Fruit fly (Drosophila melanogaster) whole organism, pupa: Measurements from ENCODE around the gene kipf.

Experiments
- CG10348 ChIP-seq: fragments of 200-800 bp; sonication (Bioruptor generic); IDR thresholded peaks from 2 replicates; pipeline ENCODE4 v1.3.6; 2022; ENCODE audit warnings: missing biosample characterization, missing genetic modification characterization
- CG13204 ChIP-seq: fragments of 200-800 bp; sonication (Bioruptor generic); optimal IDR thresholded peaks from 2 replicates; lab custom pipeline; 2018; ENCODE audit warnings: missing biosample characterization, mild to moderate bottlenecking, missing genetic modification characterization, moderate library complexity
- CG15710 ChIP-seq: fragments of 200-800 bp; sonication (Bioruptor generic); optimal IDR thresholded peaks from 2 replicates; lab custom pipeline; 2018; ENCODE audit warnings: missing biosample characterization, mild to moderate bottlenecking, missing genetic modification characterization, moderate library complexity
- CG4496 ChIP-seq: fragments of 200-800 bp; sonication (Bioruptor generic); IDR thresholded peaks from 3 replicates; pipeline ENCODE4 v1.3.6; 2022; ENCODE audit warnings: missing biosample characterization, missing genetic modification characterization
- CG8159 ChIP-seq: fragments of 200-800 bp; sonication (Bioruptor generic); optimal IDR thresholded peaks from 3 replicates; lab custom pipeline; 2018; ENCODE audit warnings: missing biosample characterization, mild to moderate bottlenecking, missing genetic modification characterization, moderate library complexity
- D1 ChIP-seq: fragments of 200-800 bp; sonication (Bioruptor generic); optimal IDR thresholded peaks from 2 replicates; lab custom pipeline; 2018; ENCODE audit warnings: missing biosample characterization, mild to moderate bottlenecking, missing genetic modification characterization, moderate library complexity
- EcR ChIP-seq: fragments of 200-800 bp; sonication (Bioruptor generic); optimal IDR thresholded peaks from 3 replicates; lab custom pipeline; 2019; ENCODE audit warnings: missing biosample characterization, missing genetic modification characterization, mild to moderate bottlenecking, moderate library complexity, missing genetic modification reagents
- Ets98B ChIP-seq: fragments of 200-800 bp; sonication (Bioruptor generic); IDR thresholded peaks from 2 replicates; pipeline ENCODE4 v1.3.6; 2022; ENCODE audit warnings: missing biosample characterization, missing genetic modification characterization
- Pif1A ChIP-seq: fragments of 200-800 bp; sonication (Bioruptor generic); optimal IDR thresholded peaks from 3 replicates; lab custom pipeline; 2016; ENCODE audit warnings: missing biosample characterization, missing genetic modification characterization
- Snoo ChIP-seq: fragments of 200-800 bp; sonication (Bioruptor generic); optimal IDR thresholded peaks from 3 replicates; lab custom pipeline; 2017; ENCODE audit warnings: missing biosample characterization, mild to moderate bottlenecking, missing genetic modification characterization, inconsistent platforms
- fd96Ca ChIP-seq: fragments of 200-800 bp; sonication (Bioruptor generic); IDR thresholded peaks from 3 replicates; pipeline ENCODE4 v1.3.6; 2022; ENCODE audit warnings: missing biosample characterization, missing genetic modification characterization

DNA sequence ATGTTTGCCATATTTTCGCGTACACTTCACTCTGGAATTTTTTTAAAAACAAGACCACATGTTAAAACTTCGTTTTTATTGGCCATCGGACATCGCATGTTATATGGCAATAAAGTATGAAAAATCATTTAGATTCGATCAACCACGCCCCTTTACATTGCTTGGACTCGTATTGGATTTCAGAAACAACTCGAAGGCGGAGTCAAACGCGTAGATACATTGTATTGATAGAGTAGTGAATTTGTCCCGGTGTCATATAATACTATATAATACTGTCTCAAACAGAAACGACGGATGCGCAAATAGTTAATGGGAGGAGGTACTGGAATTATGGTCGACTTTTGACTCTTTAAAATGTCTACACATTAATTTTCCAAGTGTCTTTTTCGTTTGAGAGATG, 47.7 kb downstream of the kipf start:
- TF ChIP-seq D1 (tag; lab: Kevin White, UChicago), result no peak
- no peak for TF ChIP-seq fd96Ca (GFP tag; lab: Robert Waterston, UW)
- TF ChIP-seq Ets98B (GFP tag; lab: Robert Waterston, UW), result no peak
- no peak for TF ChIP-seq EcR (GFP tag; lab: Kevin White, UChicago)
- no peak for TF ChIP-seq CG13204 (GFP tag; lab: Kevin White, UChicago)
- TF ChIP-seq CG4496 (GFP tag; lab: Robert Waterston, UW), result no peak
- no peak for TF ChIP-seq Pif1A (GFP tag; lab: Kevin White, UChicago)
- no peak for TF ChIP-seq CG10348 (GFP tag; lab: Robert Waterston, UW)
- no peak for TF ChIP-seq Snoo
- no peak for TF ChIP-seq CG15710 (tag; lab: Kevin White, UChicago)
- no peak for TF ChIP-seq CG8159 (tag; lab: Kevin White, UChicago)
